Fruit fly (Drosophila melanogaster) whole organism, embryonic: ENCODE results near the gene Muc91C.

Experiments
- Bgb ChIP-seq: fragments of 200-800 bp; sonication (Bioruptor generic); IDR thresholded peaks from 2 replicates; pipeline ENCODE4 v1.3.6; 2022; ENCODE audit warnings: missing biosample characterization, missing genetic modification characterization; ENCODE audit not compliant: partially characterized antibody
- Bteb2 ChIP-seq: fragments of 200-800 bp; sonication (Bioruptor generic); optimal IDR thresholded peaks from 2 replicates; lab custom pipeline; 2016; ENCODE audit warnings: missing biosample characterization, missing genetic modification characterization
- CG10543 ChIP-seq: fragments of 200-800 bp; sonication (Bioruptor generic); optimal IDR thresholded peaks from 3 replicates; lab custom pipeline; 2017; ENCODE audit warnings: missing biosample characterization, mild to moderate bottlenecking, missing genetic modification characterization, moderate library complexity
- CG11247 ChIP-seq: fragments of 200-800 bp; sonication (Bioruptor generic); IDR thresholded peaks from 2 replicates; pipeline ENCODE4 v1.3.6; 2022; ENCODE audit warnings: missing biosample characterization, missing genetic modification characterization
- CG11456 ChIP-seq: fragments of 200-800 bp; sonication (Bioruptor generic); IDR thresholded peaks from 3 replicates; pipeline ENCODE4 v1.3.6; 2022; ENCODE audit warnings: missing biosample characterization, missing genetic modification characterization
- CG12299 ChIP-seq: fragments of 200-800 bp; sonication (Bioruptor generic); optimal IDR thresholded peaks from 2 replicates; lab custom pipeline; 2018; ENCODE audit warnings: missing biosample characterization, mild to moderate bottlenecking, missing genetic modification characterization
- CG14710 ChIP-seq: fragments of 200-800 bp; sonication (Bioruptor generic); optimal IDR thresholded peaks from 3 replicates; lab custom pipeline; 2019; ENCODE audit warnings: missing biosample characterization, mild to moderate bottlenecking, missing genetic modification characterization, moderate library complexity
- CG15601 ChIP-seq: fragments of 200-800 bp; sonication (Bioruptor generic); optimal IDR thresholded peaks from 3 replicates; lab custom pipeline; 2019; ENCODE audit warnings: missing biosample characterization, mild to moderate bottlenecking, missing genetic modification characterization, moderate library complexity
- CG17385 ChIP-seq: fragments of 200-800 bp; sonication (Bioruptor generic); optimal IDR thresholded peaks from 3 replicates; lab custom pipeline; 2018; ENCODE audit warnings: missing biosample characterization, mild to moderate bottlenecking, missing genetic modification characterization
- CG2129 ChIP-seq: fragments of 200-800 bp; sonication (Bioruptor generic); IDR thresholded peaks from 2 replicates; pipeline ENCODE4 v1.3.6; 2022; ENCODE audit warnings: missing biosample characterization, missing genetic modification characterization; ENCODE audit not compliant: partially characterized antibody
- CG31224 ChIP-seq: fragments of 200-800 bp; sonication (Bioruptor generic); IDR thresholded peaks from 2 replicates; pipeline ENCODE4 v1.3.6; 2022; ENCODE audit warnings: missing biosample characterization, missing genetic modification characterization
- CG32532 ChIP-seq: fragments of 200-800 bp; sonication (Bioruptor generic); IDR thresholded peaks from 2 replicates; pipeline ENCODE4 v1.3.6; 2022; ENCODE audit warnings: missing biosample characterization, missing genetic modification characterization
- CG6765 ChIP-seq: fragments of 200-800 bp; sonication (Bioruptor generic); optimal IDR thresholded peaks from 3 replicates; lab custom pipeline; 2017; ENCODE audit warnings: missing biosample characterization, mild to moderate bottlenecking, missing genetic modification characterization
- CG7745 ChIP-seq: fragments of 200-800 bp; sonication (Bioruptor generic); optimal IDR thresholded peaks from 2 replicates; lab custom pipeline; 2018; ENCODE audit warnings: missing biosample characterization, mild to moderate bottlenecking, missing genetic modification characterization, moderate library complexity
- CG8281 ChIP-seq: fragments of 200-800 bp; sonication (Bioruptor generic); optimal IDR thresholded peaks from 2 replicates; lab custom pipeline; 2018; ENCODE audit warnings: missing biosample characterization, mild to moderate bottlenecking, missing genetic modification characterization, moderate library complexity
- CG8478 ChIP-seq: fragments of >200 bp; optimal IDR thresholded peaks from 2 replicates; lab custom pipeline; 2018
- Deaf1 ChIP-seq: fragments of 200-800 bp; optimal IDR thresholded peaks from 3 replicates; lab custom pipeline; 2019; ENCODE audit warnings: missing biosample characterization, mild to moderate bottlenecking, missing genetic modification characterization, moderate library complexity
- Dp ChIP-seq: fragments of 200-800 bp; sonication (Bioruptor generic); optimal IDR thresholded peaks from 2 replicates; lab custom pipeline; 2018; ENCODE audit warnings: missing biosample characterization, mild to moderate bottlenecking, missing genetic modification characterization, moderate library complexity
- Drgx ChIP-seq: fragments of 200-800 bp; sonication (Bioruptor generic); IDR thresholded peaks from 2 replicates; pipeline ENCODE4 v1.3.6; 2022; ENCODE audit warnings: missing biosample characterization, missing genetic modification characterization
- E2f2 ChIP-seq: fragments of 200-800 bp; sonication (Bioruptor generic); IDR thresholded peaks from 2 replicates; pipeline ENCODE4 v1.3.6; 2022; ENCODE audit warnings: missing biosample characterization, missing genetic modification characterization
- ERR ChIP-seq: fragments of 200-800 bp; sonication (Bioruptor generic); optimal IDR thresholded peaks from 2 replicates; lab custom pipeline; 2016; ENCODE audit warnings: missing biosample characterization, missing genetic modification characterization
- Fer3 ChIP-seq: fragments of 200-800 bp; sonication (Bioruptor generic); optimal IDR thresholded peaks from 2 replicates; lab custom pipeline; 2018; ENCODE audit warnings: missing biosample characterization, mild to moderate bottlenecking, missing genetic modification characterization, moderate library complexity
- H15 ChIP-seq: fragments of 200-800 bp; sonication (Bioruptor generic); IDR thresholded peaks from 3 replicates; pipeline ENCODE4 v1.3.6; 2022; ENCODE audit warnings: missing biosample characterization, missing genetic modification characterization
- HLH3B ChIP-seq: fragments of 200-800 bp; sonication (Bioruptor generic); IDR thresholded peaks from 2 replicates; pipeline ENCODE4 v1.3.6; 2022; ENCODE audit warnings: missing biosample characterization, missing genetic modification characterization
- Hr51 ChIP-seq, 2 experiments: fragments of 200-800 bp; sonication (Bioruptor generic); optimal IDR thresholded peaks; 2 replicates in 1 of 2; 3 replicates in 1 of 2; lab custom pipeline; 2016 to 2018; ENCODE audit warnings: missing biosample characterization in 2 of 2, missing genetic modification characterization in 2 of 2, mild to moderate bottlenecking in 1 of 2, moderate library complexity in 1 of 2
- MESR4 ChIP-seq: fragments of 200-800 bp; sonication (Bioruptor generic); optimal IDR thresholded peaks from 2 replicates; lab custom pipeline; 2018; ENCODE audit warnings: missing biosample characterization, mild to moderate bottlenecking, missing genetic modification characterization, moderate library complexity
- Max ChIP-seq: fragments of 200-800 bp; sonication (Bioruptor generic); optimal IDR thresholded peaks from 2 replicates; lab custom pipeline; 2016; ENCODE audit warnings: missing biosample characterization, mild to moderate bottlenecking, missing genetic modification characterization
- Med ChIP-seq: fragments of 200-800 bp; sonication (Bioruptor generic); peaks from one replicate; lab custom pipeline; 2016; ENCODE audit warnings: missing biosample characterization, missing genetic modification characterization, mild to moderate bottlenecking, inconsistent platforms, moderate library complexity
- Neu2 ChIP-seq: fragments of 200-800 bp; sonication (Bioruptor generic); optimal IDR thresholded peaks from 3 replicates; lab custom pipeline; 2016; ENCODE audit warnings: missing biosample characterization, missing genetic modification characterization, borderline replicate concordance
- Nf-YC ChIP-seq: fragments of 200-800 bp; optimal IDR thresholded peaks from 3 replicates; lab custom pipeline; 2019; ENCODE audit warnings: missing biosample characterization, mild to moderate bottlenecking, missing genetic modification characterization, moderate library complexity
- Sry-δ ChIP-seq: fragments of 200-800 bp; sonication (Bioruptor generic); optimal IDR thresholded peaks from 2 replicates; lab custom pipeline; 2016; ENCODE audit warnings: missing biosample characterization, missing genetic modification characterization
- bcd ChIP-seq: fragments of 200-800 bp; sonication (Bioruptor generic); optimal IDR thresholded peaks from 2 replicates; lab custom pipeline; 2017; ENCODE audit warnings: missing biosample characterization, mild to moderate bottlenecking, missing genetic modification characterization
- btn ChIP-seq: fragments of 200-800 bp; sonication (Bioruptor generic); optimal IDR thresholded peaks from 2 replicates; lab custom pipeline; 2016; ENCODE audit warnings: missing biosample characterization, missing genetic modification characterization
- cg ChIP-seq: fragments of 200-800 bp; sonication (Bioruptor generic); optimal IDR thresholded peaks from 3 replicates; lab custom pipeline; 2019; ENCODE audit warnings: missing biosample characterization, mild to moderate bottlenecking, missing genetic modification characterization, moderate library complexity
- chinmo ChIP-seq: fragments of 200-800 bp; sonication (Bioruptor generic); IDR thresholded peaks from 4 replicates; pipeline ENCODE4 v1.3.6; 2022; ENCODE audit warnings: missing biosample characterization, missing genetic modification characterization; ENCODE audit not compliant: partially characterized antibody
- dimm ChIP-seq: fragments of 200-800 bp; sonication (Bioruptor generic); IDR thresholded peaks from 2 replicates; pipeline ENCODE4 v1.3.6; 2022; ENCODE audit warnings: missing biosample characterization, missing genetic modification characterization
- disco-r ChIP-seq: fragments of 200-800 bp; sonication (Bioruptor generic); optimal IDR thresholded peaks from 2 replicates; lab custom pipeline; 2016; ENCODE audit warnings: missing biosample characterization, missing genetic modification characterization
- ewg ChIP-seq: fragments of 200-800 bp; sonication (Bioruptor generic); optimal IDR thresholded peaks from 3 replicates; lab custom pipeline; 2017; ENCODE audit warnings: mild to moderate bottlenecking, missing biosample characterization, missing genetic modification reagents, missing genetic modification characterization
- gce ChIP-seq: fragments of 200-800 bp; sonication (Bioruptor generic); IDR thresholded peaks from 3 replicates; pipeline ENCODE4 v1.3.6; 2022; ENCODE audit warnings: missing biosample characterization, missing genetic modification characterization
- gem ChIP-seq: fragments of 200-800 bp; sonication (Bioruptor generic); optimal IDR thresholded peaks from 2 replicates; lab custom pipeline; 2019; ENCODE audit warnings: missing biosample characterization, mild to moderate bottlenecking, missing genetic modification characterization, moderate library complexity
- kni ChIP-seq: fragments of 200-800 bp; sonication (Bioruptor generic); optimal IDR thresholded peaks from 3 replicates; lab custom pipeline; 2017; ENCODE audit warnings: mild to moderate bottlenecking, missing biosample characterization, missing genetic modification reagents, missing genetic modification characterization
- lbe ChIP-seq: fragments of 200-800 bp; sonication (Bioruptor generic); optimal IDR thresholded peaks from 2 replicates; lab custom pipeline; 2016; ENCODE audit warnings: missing biosample characterization, mild to moderate bottlenecking, missing genetic modification characterization
- lola ChIP-seq, 3 experiments: fragments of >200 bp in 2 of 3; fragments of 200-800 bp in 1 of 3; sonication (Bioruptor generic) in 1 of 3; optimal IDR thresholded peaks; 2 replicates each; lab custom pipeline; 2017 to 2019; ENCODE audit warnings: missing biosample characterization in 3 of 3, missing genetic modification characterization in 3 of 3, mild to moderate bottlenecking in 1 of 3, moderate library complexity in 1 of 3
- nerfin-1 ChIP-seq: fragments of 200-800 bp; sonication (Bioruptor generic); optimal IDR thresholded peaks from 3 replicates; lab custom pipeline; 2019; ENCODE audit warnings: missing biosample characterization, mild to moderate bottlenecking, missing genetic modification characterization, moderate library complexity
- seq ChIP-seq: fragments of 200-800 bp; sonication (Bioruptor generic); IDR thresholded peaks from 2 replicates; pipeline ENCODE4 v1.3.6; 2022; ENCODE audit warnings: missing biosample characterization, missing genetic modification characterization
- slou ChIP-seq: fragments of 200-800 bp; sonication (Bioruptor generic); optimal IDR thresholded peaks from 3 replicates; lab custom pipeline; 2016; ENCODE audit warnings: missing biosample characterization, missing genetic modification characterization
- sob ChIP-seq: fragments of 200-800 bp; sonication (Bioruptor generic); IDR thresholded peaks from 2 replicates; pipeline ENCODE4 v1.3.6; 2022; ENCODE audit warnings: missing biosample characterization, missing genetic modification characterization
- yki ChIP-seq: fragments of >200 bp; optimal IDR thresholded peaks from 3 replicates; lab custom pipeline; 2018

The Muc91C gene

DNA sequence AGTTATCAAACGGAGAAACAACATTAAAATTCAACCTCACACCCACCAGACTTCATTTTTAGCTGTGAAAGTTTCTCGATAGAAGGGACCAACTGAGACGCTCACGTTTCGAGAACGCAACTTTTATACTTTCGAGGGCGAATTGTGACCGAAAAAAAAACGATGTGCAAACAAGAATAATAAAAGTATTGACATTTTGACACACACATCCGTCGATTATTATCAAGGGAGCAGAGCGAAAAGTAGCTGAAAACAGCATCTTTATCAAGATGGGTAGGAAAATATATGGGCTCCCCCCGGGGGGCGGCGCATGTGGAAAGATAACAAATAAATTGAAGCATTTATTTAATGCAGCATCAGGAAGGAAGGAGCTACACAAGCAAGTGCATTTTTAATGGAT is 1.1 kb upstream of the Muc91C start, which contains the start of gene CG14300:
TSS of gene CG14300 (minus strand) at position 101 of the 400 bp plus-strand sequence.
- TF ChIP-seq HLH3B (GFP tag; lab: Robert Waterston, UW) (no peak), MESR4 (GFP tag; lab: Kevin White, UChicago) (no peak), kni (GFP tag; lab: Kevin White, UChicago) (no peak), CG8281 (tag; lab: Kevin White, UChicago) (no peak), CG11456 (GFP tag; lab: Robert Waterston, UW) (no peak), CG32532 (GFP tag; lab: Robert Waterston, UW) (no peak), Sry-δ (GFP tag; lab: Kevin White, UChicago) (no peak), yki (lab: Kevin White, UChicago) (no peak), CG11247 (GFP tag; lab: Robert Waterston, UW) (no peak), Bgb (GFP tag; lab: Robert Waterston, UW) (no peak), bcd (no peak), CG15601 (tag; lab: Kevin White, UChicago) (no peak)

dm6 chr3R:18681054-18681453 is 11.5 kb downstream of the Muc91C start:
- TF ChIP-seq btn (GFP tag; lab: Kevin White, UChicago) = no peak
- 0 out of 4 replicates have a peak, but pooled peaks have one; percentile 38 for TF ChIP-seq chinmo
- no peak for TF ChIP-seq lola (GFP tag; optimal IDR thresholded peaks at IDR 0.05; lab: Kevin White, UChicago)
- peak; percentile 26 for TF ChIP-seq ewg (GFP tag; lab: Kevin White, UChicago)
- peak; percentile 2 for TF ChIP-seq Dp (GFP tag; lab: Kevin White, UChicago)
- no peak for TF ChIP-seq CG17385 (GFP tag; lab: Kevin White, UChicago)
- no peak for TF ChIP-seq sob
- TF ChIP-seq Med = peak; percentile 73
- TF ChIP-seq slou (GFP tag; lab: Kevin White, UChicago) = no peak
- 0 out of 2 replicates have a peak, but pooled peaks have one; percentile 14 for TF ChIP-seq CG31224 (GFP tag; lab: Robert Waterston, UW)
- peak; percentile 12 for TF ChIP-seq CG8478 (lab: Kevin White, UChicago)
- peak; percentile 51 for TF ChIP-seq E2f2 (GFP tag; lab: Robert Waterston, UW)

dm6 chr3R:18680332-18680731 is 12.2 kb downstream of the Muc91C start, which contains the start of the genes CG46318 and ChT:
Gene CG46318 (plus strand): TSS chr3R:18680604.
Gene ChT (plus strand): TSS chr3R:18680604.
- TF ChIP-seq gce (GFP tag; lab: Robert Waterston, UW) = no peak
- peak; percentile 47 for TF ChIP-seq Nf-YC (tag; lab: Kevin White, UChicago)
- TF ChIP-seq seq = no peak
- TF ChIP-seq gem = no peak
- TF ChIP-seq nerfin-1 (tag; lab: Kevin White, UChicago) = peak; percentile 68
- peak; percentile 15 for TF ChIP-seq ewg (GFP tag; lab: Kevin White, UChicago)
- TF ChIP-seq Deaf1 (tag; lab: Kevin White, UChicago) = peak; percentile 86
- no peak for TF ChIP-seq dimm (GFP tag; lab: Robert Waterston, UW)
- TF ChIP-seq lbe (GFP tag; lab: Kevin White, UChicago) = no peak
- TF ChIP-seq cg (GFP tag; lab: Kevin White, UChicago) = no peak
- no peak for TF ChIP-seq CG14710
- TF ChIP-seq CG7745 (tag; lab: Kevin White, UChicago) = no peak
- no peak for TF ChIP-seq CG10543
- 0 out of 2 replicates have a peak, but pooled peaks have one; percentile 6 for TF ChIP-seq Drgx (GFP tag; lab: Robert Waterston, UW)
- TF ChIP-seq disco-r (GFP tag; lab: Kevin White, UChicago) = no peak
- TF ChIP-seq CG2129 (GFP tag; lab: Robert Waterston, UW) = no peak
- no peak for TF ChIP-seq Hr51 (GFP tag; optimal IDR thresholded peaks at IDR 0.05; lab: Kevin White, UChicago)
- no peak for TF ChIP-seq H15 (GFP tag; lab: Robert Waterston, UW)
- TF ChIP-seq Fer3 (tag; lab: Kevin White, UChicago) = no peak
- no peak for TF ChIP-seq CG12299 (tag; lab: Kevin White, UChicago)
- TF ChIP-seq Neu2 (GFP tag; lab: Kevin White, UChicago) = no peak
- no peak for TF ChIP-seq Bteb2 (GFP tag; lab: Kevin White, UChicago)
- TF ChIP-seq ERR = no peak
- no peak for TF ChIP-seq CG6765 (GFP tag; lab: Kevin White, UChicago)
- TF ChIP-seq Max (GFP tag; lab: Kevin White, UChicago) = no peak
